Fruit fly (Drosophila melanogaster): Measurements from ENCODE around the gene CG9886.

CG9886 gene

dm6 chr2L:2376418-2376702 lies 44.3 kb upstream of the CG9886 start:
- TF ChIP-seq cic (GFP tag; optimal IDR thresholded peaks at IDR 0.05) (peak; percentile 66), CG12768 (GFP tag; optimal IDR thresholded peaks at IDR 0.05) (no peak)

dm6 chr2L:2380805-2381204 lies 39.8 kb upstream of the CG9886 start, which contains the start of gene Eogt:
Eogt (plus strand) TSS chr2L:2381097.
- TF ChIP-seq Clk (GFP tag; optimal IDR thresholded peaks at IDR 0.05) (peak; percentile 57), Crg-1 (GFP tag; optimal IDR thresholded peaks at IDR 0.05) (peak; percentile 84), tj (GFP tag; optimal IDR thresholded peaks at IDR 0.05) (peak; percentile 55), CG14711 (tag; optimal IDR thresholded peaks at IDR 0.05) (peak; percentile 90), kay (GFP tag; ENCODE audit: borderline replicate concordance) (no peak), CG1620 (GFP tag; optimal IDR thresholded peaks at IDR 0.05) (peak; percentile 69), Hr96 (GFP tag; optimal IDR thresholded peaks at IDR 0.05) (peak; percentile 55), ovo (GFP tag; optimal IDR thresholded peaks at IDR 0.05) (peak; percentile 64), pad (GFP tag; optimal IDR thresholded peaks at IDR 0.05) (peak; percentile 75), CG7101 (tag; optimal IDR thresholded peaks at IDR 0.05) (peak; percentile 96), CG11617 (GFP tag; optimal IDR thresholded peaks at IDR 0.05) (peak; percentile 82), CG7045 (GFP tag; optimal IDR thresholded peaks at IDR 0.05) (peak; percentile 89), CG33017 (tag; optimal IDR thresholded peaks at IDR 0.05) (peak; percentile 97), bab1 (GFP tag; optimal IDR thresholded peaks at IDR 0.05) (peak; percentile 88), cic (GFP tag; optimal IDR thresholded peaks at IDR 0.05) (peak; percentile 17), toe (GFP tag; optimal IDR thresholded peaks at IDR 0.05) (peak; percentile 83), cnc (optimal IDR thresholded peaks at IDR 0.05) (no peak), CG12768 (GFP tag; optimal IDR thresholded peaks at IDR 0.05) (peak; percentile 90), CG5204 (GFP tag; optimal IDR thresholded peaks at IDR 0.05) (peak; percentile 77), Mnt (GFP tag; optimal IDR thresholded peaks at IDR 0.05) (peak; percentile 61)

- TF ChIP-seq bab1 (GFP tag; optimal IDR thresholded peaks at IDR 0.05), result peak; percentile 18
- TF ChIP-seq Clk (GFP tag; optimal IDR thresholded peaks at IDR 0.05), result no peak
Measured at dm6 chr2L:2382971-2383370, 37.7 kb upstream of the CG9886 start, which contains the start of gene PIG-Wa. PIG-Wa (plus strand) TSS chr2L:2383202.

dm6 chr2L:2385692-2386091 lies 34.9 kb upstream of the CG9886 start, which contains the start of gene CG3557:
CG3557 (minus strand) TSS chr2L:2385792.
- TF ChIP-seq Hr96 (GFP tag; optimal IDR thresholded peaks at IDR 0.05), result no peak

dm6 chr2L:2390589-2390988 lies 30.0 kb upstream of the CG9886 start, which contains the start of gene CG43750:
CG43750 (minus strand) TSS chr2L:2390689.
- TF ChIP-seq pad (GFP tag; optimal IDR thresholded peaks at IDR 0.05), result no peak
- TF ChIP-seq kay (GFP tag; ENCODE audit: borderline replicate concordance), result no peak
- no peak for TF ChIP-seq Clk (GFP tag; optimal IDR thresholded peaks at IDR 0.05)
- TF ChIP-seq CG11617 (GFP tag; optimal IDR thresholded peaks at IDR 0.05), result no peak
- TF ChIP-seq cic (GFP tag; optimal IDR thresholded peaks at IDR 0.05), result no peak

dm6 chr2L:2391321-2391720 lies 29.3 kb upstream of the CG9886 start, which contains the start of gene CG46448:
CG46448 (plus strand) TSS chr2L:2391660.
- TF ChIP-seq CG7101 (tag; optimal IDR thresholded peaks at IDR 0.05), result no peak
- TF ChIP-seq toe (GFP tag; optimal IDR thresholded peaks at IDR 0.05), result no peak
- TF ChIP-seq CG1620 (GFP tag; optimal IDR thresholded peaks at IDR 0.05), result no peak
- TF ChIP-seq Crg-1 (GFP tag; optimal IDR thresholded peaks at IDR 0.05), result no peak

- TF ChIP-seq tj (GFP tag; optimal IDR thresholded peaks at IDR 0.05), result no peak
- TF ChIP-seq cnc (optimal IDR thresholded peaks at IDR 0.05), result no peak
- TF ChIP-seq CG14711 (tag; optimal IDR thresholded peaks at IDR 0.05), result no peak
- no peak for TF ChIP-seq Hr96 (GFP tag; optimal IDR thresholded peaks at IDR 0.05)
- TF ChIP-seq cic (GFP tag; optimal IDR thresholded peaks at IDR 0.05), result no peak
- no peak for TF ChIP-seq ovo (GFP tag; optimal IDR thresholded peaks at IDR 0.05)
- TF ChIP-seq Clk (GFP tag; optimal IDR thresholded peaks at IDR 0.05), result no peak
- no peak for TF ChIP-seq bab1 (GFP tag; optimal IDR thresholded peaks at IDR 0.05)
- TF ChIP-seq CG33017 (tag; optimal IDR thresholded peaks at IDR 0.05), result no peak
- no peak for TF ChIP-seq CG5204 (GFP tag; optimal IDR thresholded peaks at IDR 0.05)
- TF ChIP-seq kay (GFP tag; ENCODE audit: borderline replicate concordance), result no peak
- no peak for TF ChIP-seq Mnt (GFP tag; optimal IDR thresholded peaks at IDR 0.05)
- no peak for TF ChIP-seq CG7045 (GFP tag; optimal IDR thresholded peaks at IDR 0.05)
- TF ChIP-seq CG1620 (GFP tag; optimal IDR thresholded peaks at IDR 0.05), result no peak
- TF ChIP-seq CG11617 (GFP tag; optimal IDR thresholded peaks at IDR 0.05), result no peak
- no peak for TF ChIP-seq CG12768 (GFP tag; optimal IDR thresholded peaks at IDR 0.05)
- TF ChIP-seq toe (GFP tag; optimal IDR thresholded peaks at IDR 0.05), result no peak
- TF ChIP-seq Crg-1 (GFP tag; optimal IDR thresholded peaks at IDR 0.05), result no peak
- TF ChIP-seq CG7101 (tag; optimal IDR thresholded peaks at IDR 0.05), result no peak
- no peak for TF ChIP-seq pad (GFP tag; optimal IDR thresholded peaks at IDR 0.05)
Measured at dm6 chr2L:2394872-2395271, 25.8 kb upstream of the CG9886 start.

- TF ChIP-seq tj (GFP tag; optimal IDR thresholded peaks at IDR 0.05) (no peak), Mnt (GFP tag; optimal IDR thresholded peaks at IDR 0.05) (no peak), toe (GFP tag; optimal IDR thresholded peaks at IDR 0.05) (no peak), pad (GFP tag; optimal IDR thresholded peaks at IDR 0.05) (no peak), CG12768 (GFP tag; optimal IDR thresholded peaks at IDR 0.05) (no peak), cnc (optimal IDR thresholded peaks at IDR 0.05) (no peak), CG14711 (tag; optimal IDR thresholded peaks at IDR 0.05) (no peak), kay (GFP tag; ENCODE audit: borderline replicate concordance) (no peak), cic (GFP tag; optimal IDR thresholded peaks at IDR 0.05) (no peak), CG11617 (GFP tag; optimal IDR thresholded peaks at IDR 0.05) (no peak), CG33017 (tag; optimal IDR thresholded peaks at IDR 0.05) (no peak), Crg-1 (GFP tag; optimal IDR thresholded peaks at IDR 0.05) (no peak), CG5204 (GFP tag; optimal IDR thresholded peaks at IDR 0.05) (no peak)
Measured at dm6 chr2L:2397080-2397479, 23.6 kb upstream of the CG9886 start.

All from whole organism, adult.